Worm (Caenorhabditis elegans) whole organism, late embryonic: ENCODE results near the gene ZK1037.6.

Experiments
- F13H6.1 ChIP-seq: sonication (generic microtip); optimal IDR thresholded peaks from 2 replicates; lab custom pipeline; 2016; ENCODE audit warnings: missing genetic modification characterization, missing compliant biosample characterization
- K02D7.2 ChIP-seq: sonication (generic microtip); optimal IDR thresholded peaks from 2 replicates; lab custom pipeline; 2017; ENCODE audit warnings: mild to moderate bottlenecking, missing genetic modification characterization, missing compliant biosample characterization
- K09A11.1 ChIP-seq: sonication (generic microtip); optimal IDR thresholded peaks from 2 replicates; lab custom pipeline; 2017; ENCODE audit warnings: antibody characterized with exemption, mild to moderate bottlenecking, missing genetic modification characterization, missing compliant biosample characterization; ENCODE audit not compliant: insufficient read depth
- ama-1 ChIP-seq: fragments of 150-350 bp; optimal IDR thresholded peaks from 2 replicates; lab custom pipeline; 2014
- ceh-2 ChIP-seq: sonication (generic microtip); optimal IDR thresholded peaks from 2 replicates; lab custom pipeline; 2016; ENCODE audit warnings: missing genotype, missing genetic modification characterization, missing compliant biosample characterization
- ceh-22 ChIP-seq: sonication (generic microtip); optimal IDR thresholded peaks from 2 replicates; lab custom pipeline; 2017; ENCODE audit warnings: missing biosample characterization, missing genetic modification characterization
- ceh-24 ChIP-seq: sonication (generic microtip); optimal IDR thresholded peaks from 2 replicates; lab custom pipeline; 2016; ENCODE audit warnings: mild to moderate bottlenecking, missing genetic modification characterization, missing compliant biosample characterization
- ceh-31 ChIP-seq: sonication (generic microtip); optimal IDR thresholded peaks from 2 replicates; lab custom pipeline; 2016; ENCODE audit warnings: missing genetic modification characterization, missing compliant biosample characterization
- ceh-6 ChIP-seq: fragments of 200-800 bp; sonication (Bioruptor generic); optimal IDR thresholded peaks from 2 replicates; lab custom pipeline; 2018; ENCODE audit warnings: mild to moderate bottlenecking, missing genetic modification characterization, missing compliant biosample characterization
- ceh-9 ChIP-seq: sonication (generic microtip); optimal IDR thresholded peaks from 2 replicates; lab custom pipeline; 2016; ENCODE audit warnings: mild to moderate bottlenecking, missing genetic modification characterization, inconsistent platforms, missing compliant biosample characterization
- elt-2 ChIP-seq: sonication (generic microtip); optimal IDR thresholded peaks from 2 replicates; lab custom pipeline; 2016; ENCODE audit warnings: missing genetic modification reagents, missing genetic modification characterization, missing compliant biosample characterization
- elt-4 ChIP-seq: sonication (generic microtip); optimal IDR thresholded peaks from 2 replicates; lab custom pipeline; 2016; ENCODE audit warnings: missing genetic modification characterization, missing compliant biosample characterization
- fkh-10 ChIP-seq: fragments of 150-350 bp; optimal IDR thresholded peaks from 2 replicates; lab custom pipeline; 2014; ENCODE audit warnings: missing biosample characterization, missing genetic modification reagents, missing genetic modification characterization
- gmeb-2 ChIP-seq: sonication (generic microtip); optimal IDR thresholded peaks from 2 replicates; lab custom pipeline; 2016; ENCODE audit warnings: missing genetic modification characterization, inconsistent platforms, missing compliant biosample characterization
- hlh-13 ChIP-seq: fragments of 200-800 bp; sonication (Bioruptor generic); optimal IDR thresholded peaks from 2 replicates; lab custom pipeline; 2018; ENCODE audit warnings: mild to moderate bottlenecking, missing genetic modification characterization, missing compliant biosample characterization
- hlh-30 ChIP-seq: sonication (generic microtip); optimal IDR thresholded peaks from 2 replicates; lab custom pipeline; 2017; ENCODE audit warnings: antibody characterized with exemption, missing genetic modification characterization, missing compliant biosample characterization; ENCODE audit not compliant: insufficient read depth
- hlh-6 ChIP-seq: sonication (generic microtip); optimal IDR thresholded peaks from 2 replicates; lab custom pipeline; 2016; ENCODE audit warnings: missing genotype, missing genetic modification characterization, missing compliant biosample characterization
- lin-11 ChIP-seq: fragments of 200-800 bp; sonication (Bioruptor generic); optimal IDR thresholded peaks from 2 replicates; lab custom pipeline; 2018; ENCODE audit warnings: mild to moderate bottlenecking, missing genetic modification characterization, missing compliant biosample characterization
- madf-2 ChIP-seq: sonication (generic microtip); optimal IDR thresholded peaks from 2 replicates; lab custom pipeline; 2017; ENCODE audit warnings: missing genetic modification characterization, missing compliant biosample characterization
- mec-3 ChIP-seq: sonication (generic microtip); optimal IDR thresholded peaks from 2 replicates; lab custom pipeline; 2016; ENCODE audit warnings: borderline replicate concordance, missing genetic modification characterization, missing compliant biosample characterization
- nfya-1 ChIP-seq: sonication (generic microtip); optimal IDR thresholded peaks from 2 replicates; lab custom pipeline; 2017; ENCODE audit warnings: missing genetic modification characterization, mild to moderate bottlenecking, missing compliant biosample characterization, antibody characterized with exemption, moderate library complexity
- nhr-11 ChIP-seq: fragments of 150-350 bp; optimal IDR thresholded peaks from 2 replicates; lab custom pipeline; 2014; ENCODE audit warnings: missing biosample characterization, missing genetic modification characterization
- odd-2 ChIP-seq: sonication (generic microtip); optimal IDR thresholded peaks from 2 replicates; lab custom pipeline; 2017; ENCODE audit warnings: antibody characterized with exemption, mild to moderate bottlenecking, missing genetic modification characterization, missing compliant biosample characterization
- pag-3 ChIP-seq: sonication (generic microtip); optimal IDR thresholded peaks from 2 replicates; lab custom pipeline; 2016; ENCODE audit warnings: missing compliant biosample characterization, missing genetic modification characterization, borderline replicate concordance
- pat-9 ChIP-seq: fragments of 200-800 bp; sonication (Bioruptor generic); optimal IDR thresholded peaks from 2 replicates; lab custom pipeline; 2018; ENCODE audit warnings: mild to moderate bottlenecking, missing genetic modification characterization, moderate library complexity, missing compliant biosample characterization
- pax-1 ChIP-seq: fragments of 150-350 bp; optimal IDR thresholded peaks from 2 replicates; lab custom pipeline; 2014; ENCODE audit warnings: missing biosample characterization, missing genetic modification characterization
- pros-1 ChIP-seq: fragments of 150-350 bp; optimal IDR thresholded peaks from 2 replicates; lab custom pipeline; 2014; ENCODE audit warnings: missing biosample characterization, missing genetic modification reagents, missing genetic modification characterization
- ref-2 ChIP-seq: sonication (generic microtip); optimal IDR thresholded peaks from 2 replicates; lab custom pipeline; 2016; ENCODE audit warnings: missing genetic modification characterization, missing compliant biosample characterization
- rnt-1 ChIP-seq: sonication (generic microtip); optimal IDR thresholded peaks from 2 replicates; lab custom pipeline; 2016; ENCODE audit warnings: missing genetic modification characterization, missing compliant biosample characterization
- sdc-2 ChIP-seq: sonication (generic microtip); optimal IDR thresholded peaks from 2 replicates; lab custom pipeline; 2016; ENCODE audit warnings: missing genotype, missing genetic modification characterization, missing compliant biosample characterization
- sox-2 ChIP-seq: fragments of 200-800 bp; sonication (Bioruptor generic); IDR thresholded peaks from 2 replicates; pipeline ENCODE4 v1.3.6; 2022; ENCODE audit warnings: missing genetic modification reagents, missing genetic modification characterization, missing compliant biosample characterization
- sox-4 ChIP-seq: sonication (generic microtip); optimal IDR thresholded peaks from 2 replicates; lab custom pipeline; 2017; ENCODE audit warnings: mild to moderate bottlenecking, missing genetic modification characterization, inconsistent platforms, missing compliant biosample characterization
- tbx-2 ChIP-seq: sonication (generic microtip); optimal IDR thresholded peaks from 2 replicates; lab custom pipeline; 2016; ENCODE audit warnings: missing genetic modification characterization, missing compliant biosample characterization
- tbx-7 ChIP-seq: sonication (generic microtip); optimal IDR thresholded peaks from 2 replicates; lab custom pipeline; 2016; ENCODE audit warnings: missing genotype, missing genetic modification characterization, missing compliant biosample characterization
- ttx-3 ChIP-seq: sonication (generic microtip); optimal IDR thresholded peaks from 2 replicates; lab custom pipeline; 2016; ENCODE audit warnings: missing genetic modification reagents, missing genetic modification characterization, missing compliant biosample characterization
- unc-55 ChIP-seq: sonication (generic microtip); optimal IDR thresholded peaks from 2 replicates; lab custom pipeline; 2017; ENCODE audit warnings: missing biosample characterization, missing genetic modification reagents, missing genetic modification characterization
- zip-5 ChIP-seq: sonication (generic microtip); optimal IDR thresholded peaks from 2 replicates; lab custom pipeline; 2016; ENCODE audit warnings: missing genetic modification characterization, missing compliant biosample characterization
- ztf-16 ChIP-seq: sonication (generic microtip); optimal IDR thresholded peaks from 2 replicates; lab custom pipeline; 2017; ENCODE audit warnings: missing genetic modification characterization, missing compliant biosample characterization

ZK1037.6 gene

DNA sequence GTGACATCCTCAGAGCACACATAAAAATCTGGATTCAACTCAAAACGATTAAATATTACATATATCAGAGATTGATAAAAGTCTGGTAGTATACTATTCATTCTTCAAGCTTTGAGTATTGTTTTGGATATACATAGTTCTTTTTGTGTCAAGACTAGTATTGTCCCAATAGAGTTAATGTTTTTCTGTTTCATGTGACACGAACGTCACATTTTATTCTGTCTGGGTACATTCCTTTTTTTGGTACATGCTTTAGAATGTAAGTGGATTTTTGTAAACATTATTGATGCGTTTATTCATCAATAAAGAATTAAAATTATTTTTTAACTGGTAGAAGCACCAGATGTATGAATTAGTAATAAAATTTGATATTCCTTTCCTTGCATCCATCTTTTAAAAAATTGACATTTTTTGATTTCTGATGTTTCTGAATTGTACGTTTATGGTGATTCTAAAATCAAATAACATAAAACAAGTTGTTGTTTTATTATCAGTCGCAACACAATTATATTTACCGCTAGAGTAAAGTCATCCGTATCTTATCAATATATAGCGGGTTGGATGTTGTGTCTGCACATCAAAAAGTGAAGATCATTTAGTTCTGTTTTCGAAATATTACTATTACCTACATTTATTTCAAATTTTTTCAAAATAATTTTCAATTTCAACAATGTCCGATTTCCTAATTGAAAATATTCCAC is 11.6 kb downstream of the ZK1037.6 start, which contains the start of the genes srt-22 and nhr-246:
Gene srt-22 (minus strand): TSS at position 101 of the 701 bp plus-strand sequence.
Gene nhr-246 (plus strand): TSS at position 651 of the 701 bp plus-strand sequence.
- no peak for TF ChIP-seq ceh-2 (tag; lab: Kevin White, UChicago)

DNA sequence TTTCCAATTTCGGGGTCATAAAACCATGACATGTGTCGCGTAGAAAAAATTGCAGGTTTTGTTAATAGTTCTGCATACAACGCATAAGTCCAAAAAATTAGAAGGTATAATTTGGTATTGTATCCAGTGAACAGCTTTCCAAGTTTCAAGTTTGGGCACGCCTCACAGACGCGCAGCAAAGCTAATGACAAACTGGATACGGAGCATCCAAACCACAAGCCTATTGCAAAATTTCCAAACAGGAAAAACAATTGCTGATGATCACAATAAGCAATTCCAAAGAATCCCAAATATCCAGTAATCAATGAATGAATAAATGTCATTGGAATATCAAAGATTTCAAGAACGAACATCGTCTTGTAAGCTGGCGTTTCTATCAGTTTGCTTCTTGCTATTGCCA is 14.1 kb downstream of the ZK1037.6 start:
- TF ChIP-seq zip-5 (tag; lab: Kevin White, UChicago), result no peak
- TF ChIP-seq fkh-10 (GFP tag; lab: Kevin White, UChicago), result no peak
- TF ChIP-seq nhr-11 (tag; lab: Kevin White, UChicago), result no peak
- TF ChIP-seq mec-3 (tag; lab: Kevin White, UChicago), result no peak
- no peak for TF ChIP-seq unc-55 (GFP tag; lab: Kevin White, UChicago)
- TF ChIP-seq sox-4 (tag; lab: Kevin White, UChicago), result no peak
- no peak for TF ChIP-seq pat-9
- TF ChIP-seq nfya-1 (tag; lab: Kevin White, UChicago), result no peak
- no peak for TF ChIP-seq F13H6.1
- no peak for TF ChIP-seq hlh-6 (tag; lab: Kevin White, UChicago)
- no peak for TF ChIP-seq gmeb-2 (tag; lab: Kevin White, UChicago)
- TF ChIP-seq, all 69 proteins: peak for 0

DNA sequence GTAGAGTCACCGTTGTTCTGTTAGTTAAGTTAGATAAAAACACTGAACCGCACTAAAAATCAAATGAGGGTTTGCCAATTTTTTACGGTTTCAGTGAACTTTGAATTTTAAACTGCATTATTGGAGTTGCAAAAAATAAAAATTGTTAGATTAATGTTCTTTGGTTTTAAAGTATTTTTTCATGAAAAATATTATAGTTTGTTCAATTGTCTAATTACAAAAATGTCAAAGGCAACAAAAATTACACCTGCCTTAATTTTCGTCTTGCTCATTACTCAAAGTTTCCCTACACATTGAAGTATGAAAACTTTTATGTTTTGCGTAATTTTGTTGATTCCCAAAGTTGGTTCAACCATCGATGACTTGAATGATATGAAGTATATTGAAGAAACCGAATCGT is 16.8 kb downstream of the ZK1037.6 start, which contains the start of gene irld-62:
Gene irld-62 (plus strand): TSS at position 301 of the 400 bp plus-strand sequence.
- TF ChIP-seq ama-1 (lab: Kevin White, UChicago) (no peak), pros-1 (tag; lab: Kevin White, UChicago) (no peak), mec-3 (tag; lab: Kevin White, UChicago) (no peak), ttx-3 (tag; lab: Kevin White, UChicago) (no peak), hlh-30 (tag; lab: Kevin White, UChicago) (no peak), nfya-1 (tag; lab: Kevin White, UChicago) (no peak), pag-3 (tag; lab: Kevin White, UChicago) (no peak), ztf-16 (tag; lab: Kevin White, UChicago) (no peak), tbx-7 (tag; lab: Kevin White, UChicago) (no peak), K09A11.1 (tag; lab: Kevin White, UChicago) (no peak), ceh-2 (tag; lab: Kevin White, UChicago) (no peak), F13H6.1 (no peak), pat-9 (no peak), ceh-31 (tag; lab: Kevin White, UChicago) (no peak), hlh-13 (GFP tag; lab: Kevin White, UChicago) (no peak)

ce11 chrV:15309011-15309410 is 18.6 kb downstream of the ZK1037.6 start, which contains the start of gene srz-10:
srz-10 (minus strand) TSS chrV:15309098.
- TF ChIP-seq rnt-1 (no peak), ceh-6 (no peak), tbx-7 (tag; lab: Kevin White, UChicago) (no peak), ceh-24 (no peak), hlh-13 (GFP tag; lab: Kevin White, UChicago) (no peak), ceh-22 (tag; lab: Kevin White, UChicago) (no peak)
- TF ChIP-seq, all 69 proteins: peak for 0

DNA sequence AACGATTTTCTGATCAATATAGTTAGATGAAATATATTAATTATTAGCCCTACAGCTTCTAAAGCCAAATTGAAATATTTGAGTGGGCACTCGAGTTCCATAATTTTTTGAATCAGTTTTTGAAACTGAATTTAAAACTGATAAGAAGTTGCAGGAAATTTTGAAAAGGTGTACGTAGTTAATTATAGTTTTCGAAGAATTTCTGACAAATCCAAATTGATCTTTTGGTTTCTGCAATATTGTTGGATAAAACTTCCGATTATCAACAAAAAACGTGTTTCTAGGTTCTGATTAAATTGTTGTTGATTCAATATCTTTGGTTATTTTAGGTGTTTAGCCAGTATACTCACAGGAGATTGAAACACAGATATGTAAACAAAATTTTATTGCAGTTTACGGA is 20.9 kb downstream of the ZK1037.6 start, which contains the start of gene T26H8.4:
Gene T26H8.4 (minus strand): TSS at position 101 of the 400 bp plus-strand sequence.
- no peak for TF ChIP-seq madf-2 (tag; lab: Kevin White, UChicago)
- no peak for TF ChIP-seq nfya-1 (tag; lab: Kevin White, UChicago)
- TF ChIP-seq pax-1 (tag; lab: Kevin White, UChicago), result no peak
- no peak for TF ChIP-seq hlh-13 (GFP tag; lab: Kevin White, UChicago)
- no peak for TF ChIP-seq sdc-2 (tag; lab: Kevin White, UChicago)
- no peak for TF ChIP-seq lin-11 (tag; lab: Kevin White, UChicago)
- TF ChIP-seq odd-2 (tag; lab: Kevin White, UChicago), result no peak
- no peak for TF ChIP-seq elt-4 (tag; lab: Kevin White, UChicago)
- no peak for TF ChIP-seq hlh-30 (tag; lab: Kevin White, UChicago)
- TF ChIP-seq elt-2 (tag; lab: Kevin White, UChicago), result no peak
- TF ChIP-seq tbx-2, result no peak
- no peak for TF ChIP-seq ref-2 (tag; lab: Kevin White, UChicago)
- no peak for TF ChIP-seq ceh-9 (tag; lab: Kevin White, UChicago)
- no peak for TF ChIP-seq sox-2 (GFP tag; lab: Robert Waterston, UW)
- no peak for TF ChIP-seq K02D7.2 (tag; lab: Kevin White, UChicago)
- TF ChIP-seq ceh-6, result no peak
- no peak for TF ChIP-seq sox-4 (tag; lab: Kevin White, UChicago)
- TF ChIP-seq, all 69 proteins: peak for 0
